Fruit fly (Drosophila melanogaster): ENCODE results near the gene Gr64e.

DNA sequence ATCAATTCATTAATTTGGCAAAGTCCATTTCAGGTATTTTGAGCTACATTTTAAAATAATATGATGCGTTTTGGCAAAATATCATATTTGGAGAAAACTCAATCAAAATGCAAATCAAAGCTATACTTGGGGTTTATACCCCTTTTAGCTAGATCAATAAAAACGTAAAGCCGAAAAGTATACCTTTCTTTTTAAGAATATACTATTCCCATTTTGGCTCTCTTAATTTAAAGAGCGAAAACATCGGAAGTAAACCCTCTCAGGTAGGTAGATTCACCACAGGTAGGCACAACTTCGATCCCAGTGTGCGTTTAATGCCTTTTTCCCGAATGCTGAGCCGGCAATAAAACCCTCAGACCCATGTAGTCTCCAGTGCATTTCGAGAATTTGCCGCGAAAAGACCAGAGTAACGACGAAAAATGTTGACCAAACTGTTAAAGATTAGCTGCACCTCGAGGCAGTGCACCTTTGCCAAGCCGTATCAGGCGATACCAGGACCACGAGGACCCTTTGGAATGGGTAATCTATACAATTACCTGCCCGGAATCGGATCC is 30.1 kb downstream of the Gr64e start, which contains the start of gene dib:
- TF ChIP-seq EcR (GFP tag; optimal IDR thresholded peaks at IDR 0.05), result no peak
- TF ChIP-seq usp (GFP tag; optimal IDR thresholded peaks at IDR 0.05), result no peak
- no peak for TF ChIP-seq psq (optimal IDR thresholded peaks at IDR 0.05)
- no peak for TF ChIP-seq CG8478 (optimal IDR thresholded peaks at IDR 0.05)

Measured in whole organism.